Worm (Caenorhabditis elegans): ENCODE measurements around the gene K08D8.10.
A peak's percentile ranks its signal among the peaks of the same experiment; 100 is the strongest.

The K08D8.10 gene

DNA sequence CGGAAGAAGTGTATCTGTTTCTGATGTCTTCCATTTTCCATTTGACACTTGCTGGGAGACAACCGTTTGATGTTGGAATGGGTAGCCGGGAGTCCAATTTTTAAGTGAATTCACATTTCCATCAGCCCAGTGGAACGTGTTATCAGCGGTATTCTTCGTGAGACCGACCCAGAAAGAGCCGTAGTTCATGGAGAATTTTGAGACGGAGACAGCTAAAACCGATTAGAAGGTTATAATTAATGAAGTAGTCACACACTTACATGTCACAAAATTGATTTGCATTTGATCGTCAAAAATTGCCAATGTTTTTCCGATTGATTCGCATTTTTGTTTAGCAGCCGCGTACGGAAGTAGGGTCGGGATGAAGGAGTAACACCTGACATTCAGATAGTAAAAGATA lies 31.0 kb upstream of the K08D8.10 start:
- TF ChIP-seq hlh-12 (tag; optimal IDR thresholded peaks at IDR 0.05): no peak
- TF ChIP-seq T07F8.4 (tag; optimal IDR thresholded peaks at IDR 0.05): no peak
- TF ChIP-seq lin-26 (GFP tag; IDR thresholded peaks at IDR 0.05): no peak
- TF ChIP-seq C17E4.6 (GFP tag; IDR thresholded peaks at IDR 0.05): no peak
- peak; percentile 88 for TF ChIP-seq nhr-80 (tag; optimal IDR thresholded peaks at IDR 0.05)
- no peak for TF ChIP-seq tlf-1 (GFP tag; optimal IDR thresholded peaks at IDR 0.05)
- peak in 1 of 2 experiments; percentile 16 for TF ChIP-seq let-607 (tag; optimal IDR thresholded peaks at IDR 0.05)
- peak; percentile 26 for TF ChIP-seq ets-4 (GFP tag; optimal IDR thresholded peaks at IDR 0.05)
- TF ChIP-seq cebp-2 (GFP tag; IDR thresholded peaks at IDR 0.05): no peak
- TF ChIP-seq xnd-1 (tag; optimal IDR thresholded peaks at IDR 0.05): no peak
- no peak for TF ChIP-seq lin-54 (GFP tag; optimal IDR thresholded peaks at IDR 0.05)

DNA sequence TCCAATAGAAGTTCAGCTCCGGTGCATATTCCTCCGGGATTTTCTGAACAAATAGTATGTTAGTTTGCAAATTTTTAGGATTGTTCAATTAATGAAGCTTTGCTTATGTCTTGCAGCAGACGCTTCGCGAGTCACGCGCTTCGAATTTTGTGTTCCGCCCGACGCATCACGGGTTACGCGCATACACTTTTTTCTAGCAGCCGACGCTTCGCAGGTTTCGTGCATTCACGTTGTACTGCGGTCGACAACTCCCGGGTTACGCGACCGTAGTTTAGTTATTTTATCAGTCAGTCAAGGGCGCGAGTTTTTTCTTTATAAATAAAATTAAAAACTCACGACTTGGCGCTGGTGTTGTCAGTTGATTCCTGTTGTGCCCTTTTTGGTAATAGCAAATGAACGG lies 30.6 kb upstream of the K08D8.10 start:
- TF ChIP-seq lsy-27 (tag; optimal IDR thresholded peaks at IDR 0.05; ENCODE audit: borderline replicate concordance, insufficient read depth) (no peak), egl-18 (GFP tag; IDR thresholded peaks at IDR 0.05) (no peak), egrh-3 (GFP tag; IDR thresholded peaks at IDR 0.05) (no peak), bed-1 (GFP tag; IDR thresholded peaks at IDR 0.05) (no peak), ama-1 (optimal IDR thresholded peaks at IDR 0.05) (no peak), ama-1 (GFP tag; optimal IDR thresholded peaks at IDR 0.05) (no peak), tbp1 (GFP tag; optimal IDR thresholded peaks at IDR 0.05) (no peak), snpc-4 (GFP tag; optimal IDR thresholded peaks at IDR 0.05) (no peak), snpc-4 (tag; optimal IDR thresholded peaks at IDR 0.05) (peak; percentile 46 to 89 (median 70)), attf-6 (GFP tag; IDR thresholded peaks at IDR 0.05) (no peak), B0019.2 (GFP tag; conservative IDR thresholded peaks at IDR 0.05) (no peak), dpl-1 (GFP tag; optimal IDR thresholded peaks at IDR 0.05) (no peak), ceh-27 (GFP tag; optimal IDR thresholded peaks at IDR 0.05) (no peak), F37B4.10 (GFP tag; IDR thresholded peaks at IDR 0.05) (0 out of 2 replicates have a peak, but pooled peaks have one; percentile 25), ztf-18 (tag; optimal IDR thresholded peaks at IDR 0.05) (no peak), somi-1 (GFP tag; optimal IDR thresholded peaks at IDR 0.05) (no peak), mes-4 (tag; optimal IDR thresholded peaks at IDR 0.05) (no peak), aptf-2 (GFP tag; conservative IDR thresholded peaks at IDR 0.05) (no peak), dpff-1 (tag; optimal IDR thresholded peaks at IDR 0.05) (no peak), K11D2.4 (GFP tag; IDR thresholded peaks at IDR 0.05) (no peak)

DNA sequence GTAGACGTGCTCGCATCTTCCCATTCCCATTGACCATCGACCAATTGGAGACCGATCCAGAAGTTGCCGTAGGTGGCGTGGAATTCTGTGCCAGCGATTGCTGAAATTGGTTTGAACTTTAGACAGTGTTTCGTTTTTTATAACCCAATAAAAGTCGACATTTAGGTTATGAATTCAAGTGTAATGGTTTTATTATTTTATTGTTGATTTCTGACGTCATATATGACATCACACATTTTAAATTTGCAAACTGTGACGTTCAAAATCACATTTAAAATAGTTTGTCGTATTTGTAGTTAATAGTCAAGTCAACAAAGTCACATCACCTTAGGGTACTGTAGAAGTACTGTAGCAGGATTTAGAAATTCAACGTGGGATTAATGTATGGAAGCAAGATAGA lies 30.1 kb upstream of the K08D8.10 start:
- TF ChIP-seq nhr-90 (tag; optimal IDR thresholded peaks at IDR 0.05) (no peak), rcor-1 (GFP tag; IDR thresholded peaks at IDR 0.05) (no peak), ztf-22 (GFP tag; optimal IDR thresholded peaks at IDR 0.05) (no peak), mel-28 (tag; optimal IDR thresholded peaks at IDR 0.05; ENCODE audit: borderline replicate concordance) (no peak), nhr-27 (tag; optimal IDR thresholded peaks at IDR 0.05) (no peak), Y67H2A.10 (GFP tag; conservative IDR thresholded peaks at IDR 0.05) (no peak)

DNA sequence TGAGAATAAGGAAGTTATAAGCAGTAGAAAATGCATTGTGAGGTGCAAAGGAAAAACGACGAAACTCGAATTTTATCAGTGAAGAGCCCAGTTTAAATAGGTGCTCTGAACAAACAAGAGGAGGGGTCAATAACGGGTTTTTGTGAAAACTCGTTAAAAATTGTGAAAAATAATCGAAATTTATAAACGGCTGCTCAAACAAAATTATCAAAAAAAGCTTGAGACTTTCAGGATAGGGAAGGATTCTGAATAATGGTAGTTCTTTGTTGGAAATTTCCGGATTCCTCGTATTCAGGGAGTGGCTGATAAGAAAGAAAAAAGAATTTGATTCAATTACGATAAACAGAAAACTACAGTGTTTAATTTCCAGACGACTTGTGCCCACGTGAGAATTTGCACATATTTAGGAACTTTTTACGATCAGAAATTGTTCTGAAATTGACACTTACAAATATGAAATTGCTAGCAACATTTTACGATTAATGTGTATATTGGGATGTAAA lies 28.9 kb upstream of the K08D8.10 start, which contains the start of gene clec-187:
Gene clec-187, minus strand, starts transcription at position 51 of the 503 bp plus-strand sequence.
- TF ChIP-seq madf-10 (tag; optimal IDR thresholded peaks at IDR 0.05): no peak
- no peak for TF ChIP-seq ztf-18 (tag; optimal IDR thresholded peaks at IDR 0.05)
- no peak for TF ChIP-seq D2030.7 (GFP tag; IDR thresholded peaks at IDR 0.05)
- no peak for TF ChIP-seq mxl-1 (tag; optimal IDR thresholded peaks at IDR 0.05)

All from whole organism, young adult.